Fruit fly (Drosophila melanogaster): Measurements from ENCODE around the gene Drak.

Drak gene

dm6 chrX:11454189-11454882, 38.6 kb upstream of the Drak start, which contains the start of the genes Evi5 and HP5 (continued):
- TF ChIP-seq CG12659 (GFP tag; optimal IDR thresholded peaks at IDR 0.05) (peak; percentile 73), pan (optimal IDR thresholded peaks at IDR 0.05) (no peak), pan (GFP tag; optimal IDR thresholded peaks at IDR 0.05 in 1 of 2, IDR thresholded peaks at IDR 0.05 in 1 of 2) (peak in 1 of 2 experiments; percentile 16), CG14050 (GFP tag; IDR thresholded peaks at IDR 0.05) (peak; percentile 20; the same call in 1 of the 3 replicates), dati (GFP tag; IDR thresholded peaks at IDR 0.05) (no peak), gsb (GFP tag; IDR thresholded peaks at IDR 0.05) (no peak), Gsc (GFP tag; IDR thresholded peaks at IDR 0.05) (peak; percentile 24; the same call in 1 of the 2 replicates), CG3726 (GFP tag; IDR thresholded peaks at IDR 0.05) (no peak), CG17328 (GFP tag; IDR thresholded peaks at IDR 0.05) (peak; percentile 41; the same call in 1 of the 2 replicates), CG1647 (GFP tag; optimal IDR thresholded peaks at IDR 0.05) (no peak), ara (GFP tag; IDR thresholded peaks at IDR 0.05) (no peak), chif (GFP tag; optimal IDR thresholded peaks at IDR 0.05) (peak in 1 of 2 experiments; percentile 49), so (GFP tag; IDR thresholded peaks at IDR 0.05) (no peak; the same call in 2 of the 3 replicates), CG18476 (GFP tag; optimal IDR thresholded peaks at IDR 0.05) (peak; percentile 10), Atf6 (GFP tag; IDR thresholded peaks at IDR 0.05) (peak; percentile 49; the same call in 1 of the 2 replicates), her (GFP tag; optimal IDR thresholded peaks at IDR 0.05) (no peak), CG16815 (GFP tag; optimal IDR thresholded peaks at IDR 0.05) (no peak), B-H2 (GFP tag; optimal IDR thresholded peaks at IDR 0.05) (no peak), CG8944 (GFP tag; optimal IDR thresholded peaks at IDR 0.05) (peak; percentile 41), Rx (GFP tag; IDR thresholded peaks at IDR 0.05) (peak; percentile 41), cad (GFP tag; optimal IDR thresholded peaks at IDR 0.05) (no peak), CG8089 (GFP tag; optimal IDR thresholded peaks at IDR 0.05) (peak; percentile 9), CG13123 (GFP tag; optimal IDR thresholded peaks at IDR 0.05) (no peak), Nf-YB (GFP tag; optimal IDR thresholded peaks at IDR 0.05) (no peak), TFAM (GFP tag; optimal IDR thresholded peaks at IDR 0.05) (no peak), H2.0 (GFP tag; IDR thresholded peaks at IDR 0.05) (peak; percentile 50; the same call in 1 of the 2 replicates), Sry-β (GFP tag; optimal IDR thresholded peaks at IDR 0.05) (no peak), crp (GFP tag; optimal IDR thresholded peaks at IDR 0.05) (no peak), CG7928 (GFP tag; optimal IDR thresholded peaks at IDR 0.05) (peak; percentile 21), Neu2 (GFP tag; optimal IDR thresholded peaks at IDR 0.05; ENCODE audit: borderline replicate concordance) (no peak), CG4328 (GFP tag; optimal IDR thresholded peaks at IDR 0.05) (no peak), Ravus (GFP tag; IDR thresholded peaks at IDR 0.05) (no peak), CG18599 (GFP tag; optimal IDR thresholded peaks at IDR 0.05) (no peak), CG15514 (GFP tag; optimal IDR thresholded peaks at IDR 0.05) (peak; percentile 49), CG10209 (GFP tag; optimal IDR thresholded peaks at IDR 0.05) (no peak), ranshi (GFP tag; IDR thresholded peaks at IDR 0.05) (peak; percentile 73; the same call in 1 of the 2 replicates), MTF-1 (GFP tag; optimal IDR thresholded peaks at IDR 0.05; ENCODE audit: borderline replicate concordance) (no peak), CG11695 (GFP tag; IDR thresholded peaks at IDR 0.05) (0 out of 3 replicates have a peak, but pooled peaks have one; percentile 21), ato (GFP tag; IDR thresholded peaks at IDR 0.05; ENCODE audit: partially characterized antibody) (no peak), CG13775 (GFP tag; optimal IDR thresholded peaks at IDR 0.05) (peak; percentile 25), run (tag; optimal IDR thresholded peaks at IDR 0.05) (no peak), NC2β (GFP tag; optimal IDR thresholded peaks at IDR 0.05) (peak; percentile 24), Aef1 (GFP tag; IDR thresholded peaks at IDR 0.05) (peak; percentile 66), lola (GFP tag; optimal IDR thresholded peaks at IDR 0.05) (peak in 1 of 3 experiments; percentile 27), Myb (GFP tag; optimal IDR thresholded peaks at IDR 0.05) (peak; percentile 55), hb (GFP tag; IDR thresholded peaks at IDR 0.05; ENCODE audit: partially characterized antibody) (no peak), CG10462 (GFP tag; optimal IDR thresholded peaks at IDR 0.05) (no peak), CG3407 (GFP tag; optimal IDR thresholded peaks at IDR 0.05) (no peak), toy (GFP tag; IDR thresholded peaks at IDR 0.05) (no peak; the same call in 1 of the 2 replicates)

All from whole organism, embryonic.